Fruit fly (Drosophila melanogaster): Measurements from ENCODE around the gene Root.
A peak's percentile ranks its signal among the peaks of the same experiment; 100 is the strongest.

Gene Root

DNA sequence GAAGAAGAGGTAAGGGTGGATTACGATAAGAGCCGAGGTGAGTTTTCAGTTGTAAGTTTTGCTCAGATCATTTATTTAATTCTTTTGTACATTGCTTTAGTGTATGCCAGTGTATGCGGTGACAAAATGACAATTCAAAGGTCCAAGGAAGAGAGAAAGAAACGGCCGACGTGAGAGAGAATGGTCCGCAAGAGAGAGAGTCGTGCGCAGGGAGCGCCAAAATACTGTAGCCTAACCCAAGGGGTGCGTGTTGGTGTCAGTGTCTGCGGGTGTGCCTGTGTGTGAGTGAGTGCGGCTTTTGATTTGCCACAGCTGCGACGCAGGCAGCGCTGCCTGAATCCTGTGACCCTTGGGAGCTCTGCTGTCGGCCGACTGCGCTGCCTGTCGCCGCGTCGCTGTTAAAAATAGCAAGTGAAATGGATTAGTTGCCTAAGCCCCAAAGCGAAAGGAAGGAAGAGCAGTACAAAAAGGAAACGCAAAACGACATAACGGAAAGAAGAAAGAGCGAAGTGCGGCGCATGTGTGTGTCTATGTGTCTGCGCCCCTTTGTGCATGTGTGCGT lies 20.4 kb upstream of the Root start:
- TF ChIP-seq psq (GFP tag; optimal IDR thresholded peaks at IDR 0.05) (peak; percentile 61), woc (GFP tag; optimal IDR thresholded peaks at IDR 0.05) (no peak)

DNA sequence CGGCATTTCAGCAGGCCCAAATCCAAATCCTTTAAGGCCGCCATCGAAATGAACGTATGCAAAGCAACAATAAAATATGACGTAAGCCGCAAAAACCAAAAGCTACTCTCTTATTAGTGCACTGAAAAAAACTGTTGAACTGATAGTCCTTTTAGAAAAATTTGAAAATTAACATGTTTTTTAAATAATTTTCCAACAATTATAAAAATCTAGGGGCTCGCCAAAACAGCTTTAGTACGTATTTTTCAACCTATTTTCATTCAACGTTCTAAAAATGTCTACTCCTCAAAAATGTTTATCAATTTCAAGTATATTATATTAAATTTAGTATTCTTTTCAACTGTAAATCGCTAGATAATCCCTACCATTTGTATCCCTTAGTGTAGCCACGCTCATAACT lies 19.7 kb upstream of the Root start:
- TF ChIP-seq Abd-B (GFP tag; optimal IDR thresholded peaks at IDR 0.05) (no peak), Dif (GFP tag; optimal IDR thresholded peaks at IDR 0.05; ENCODE audit: partially characterized antibody) (no peak), foxo (GFP tag; optimal IDR thresholded peaks at IDR 0.05) (no peak), Hnf4 (GFP tag; optimal IDR thresholded peaks at IDR 0.05) (no peak), N (GFP tag; optimal IDR thresholded peaks at IDR 0.05) (no peak), CG32264 (GFP tag; optimal IDR thresholded peaks at IDR 0.05) (no peak), br (GFP tag; optimal IDR thresholded peaks at IDR 0.05) (no peak), pan (optimal IDR thresholded peaks at IDR 0.05) (no peak), rgr (GFP tag; optimal IDR thresholded peaks at IDR 0.05) (no peak), HLH106 (tag; optimal IDR thresholded peaks at IDR 0.05) (no peak), Dfd (GFP tag; optimal IDR thresholded peaks at IDR 0.05) (no peak), Myc (optimal IDR thresholded peaks at IDR 0.05) (no peak), Rel (GFP tag; optimal IDR thresholded peaks at IDR 0.05) (no peak), Rel (tag; optimal IDR thresholded peaks at IDR 0.05) (no peak), h (GFP tag; optimal IDR thresholded peaks at IDR 0.05) (no peak), OdsH (GFP tag; optimal IDR thresholded peaks at IDR 0.05) (no peak), Jra (GFP tag; optimal IDR thresholded peaks at IDR 0.05) (no peak), Vsx2 (GFP tag; optimal IDR thresholded peaks at IDR 0.05; ENCODE audit: partially characterized antibody) (no peak), Sp1 (GFP tag; optimal IDR thresholded peaks at IDR 0.05) (no peak), woc (GFP tag; optimal IDR thresholded peaks at IDR 0.05) (no peak)

DNA sequence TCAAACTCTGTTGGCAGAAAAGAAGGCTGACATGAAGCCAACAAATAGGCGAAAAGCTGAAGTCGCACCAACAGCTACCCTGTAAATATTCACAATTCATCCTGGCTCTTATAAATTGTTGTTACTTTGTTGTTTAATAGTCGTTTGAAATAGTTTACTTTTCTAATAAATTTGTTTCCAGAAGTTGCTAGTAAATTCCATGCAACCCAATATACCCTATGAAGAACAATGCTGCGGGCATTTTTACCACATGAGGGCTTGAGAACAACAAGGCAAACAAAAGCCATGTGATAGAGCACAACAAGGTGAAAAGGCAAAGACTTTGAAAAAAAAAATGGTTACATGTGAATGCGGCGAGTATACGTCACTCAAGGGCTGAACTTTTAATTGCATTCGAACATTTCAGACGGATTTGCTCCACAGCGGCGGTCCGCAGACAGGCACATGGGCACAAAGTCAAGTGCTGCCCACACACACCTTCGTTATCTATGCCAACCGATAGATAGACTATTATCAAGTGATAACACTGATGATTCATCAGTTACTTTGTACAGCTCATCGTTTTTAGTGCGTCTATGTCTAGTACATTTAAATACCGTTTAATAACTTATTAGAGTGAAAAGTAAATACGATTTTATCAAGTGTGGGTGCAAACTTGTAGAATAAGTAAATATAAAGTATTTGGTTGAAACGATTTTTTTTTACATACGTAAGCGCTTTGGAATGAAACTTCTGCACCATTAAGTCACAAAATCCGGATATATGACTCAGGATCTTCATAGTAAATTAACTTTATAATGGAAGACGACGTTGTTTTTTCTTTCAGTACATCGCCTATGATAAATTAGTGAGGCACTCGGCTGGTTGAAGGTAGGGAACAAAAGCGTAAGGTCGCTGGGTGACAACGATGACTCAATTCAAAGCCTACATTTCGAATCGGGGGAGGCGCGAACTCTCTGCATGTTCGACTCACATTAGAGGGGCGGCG lies 13.8 kb upstream of the Root start:
- peak; percentile 83 for TF ChIP-seq sv (GFP tag; optimal IDR thresholded peaks at IDR 0.05)
- no peak for TF ChIP-seq dl (GFP tag; optimal IDR thresholded peaks at IDR 0.05; ENCODE audit: insufficient read depth in 1 of 2, partially characterized antibody in 2 of 2)
- TF ChIP-seq Vsx2 (GFP tag; optimal IDR thresholded peaks at IDR 0.05; ENCODE audit: partially characterized antibody): no peak
- TF ChIP-seq Dfd (GFP tag; optimal IDR thresholded peaks at IDR 0.05): no peak
- TF ChIP-seq Sp1 (GFP tag; optimal IDR thresholded peaks at IDR 0.05): peak; percentile 49
- no peak for TF ChIP-seq Jra (GFP tag; optimal IDR thresholded peaks at IDR 0.05)
- peak; percentile 31 for TF ChIP-seq pan (optimal IDR thresholded peaks at IDR 0.05)
- no peak for TF ChIP-seq Mio (GFP tag; optimal IDR thresholded peaks at IDR 0.05)
- peak; percentile 81 for TF ChIP-seq h (GFP tag; optimal IDR thresholded peaks at IDR 0.05)
- TF ChIP-seq fru (GFP tag; optimal IDR thresholded peaks at IDR 0.05): peak; percentile 70
- no peak for TF ChIP-seq Abd-B (GFP tag; optimal IDR thresholded peaks at IDR 0.05)
- no peak for TF ChIP-seq brk (GFP tag; optimal IDR thresholded peaks at IDR 0.05)
- peak; percentile 73 for TF ChIP-seq br (GFP tag; optimal IDR thresholded peaks at IDR 0.05)
- TF ChIP-seq CG9705 (GFP tag; optimal IDR thresholded peaks at IDR 0.05): no peak
- TF ChIP-seq GATAd (GFP tag; optimal IDR thresholded peaks at IDR 0.05): no peak
- TF ChIP-seq sage (GFP tag; optimal IDR thresholded peaks at IDR 0.05): no peak
- peak; percentile 60 for TF ChIP-seq woc (GFP tag; optimal IDR thresholded peaks at IDR 0.05)
- peak; percentile 80 for TF ChIP-seq ey (GFP tag; optimal IDR thresholded peaks at IDR 0.05)
- peak; percentile 81 for TF ChIP-seq rgr (GFP tag; optimal IDR thresholded peaks at IDR 0.05)
- no peak for TF ChIP-seq lola (GFP tag; optimal IDR thresholded peaks at IDR 0.05)
- TF ChIP-seq Dif (GFP tag; optimal IDR thresholded peaks at IDR 0.05; ENCODE audit: partially characterized antibody): no peak
- TF ChIP-seq CrebA (GFP tag; optimal IDR thresholded peaks at IDR 0.05; ENCODE audit: borderline replicate concordance): no peak
- TF ChIP-seq Rel (GFP tag; optimal IDR thresholded peaks at IDR 0.05): no peak
- TF ChIP-seq Rel (tag; optimal IDR thresholded peaks at IDR 0.05): no peak
- TF ChIP-seq dsf (GFP tag; optimal IDR thresholded peaks at IDR 0.05; ENCODE audit: borderline replicate concordance): no peak
- TF ChIP-seq psq (GFP tag; optimal IDR thresholded peaks at IDR 0.05): peak; percentile 62
- no peak for TF ChIP-seq N (GFP tag; optimal IDR thresholded peaks at IDR 0.05)
- TF ChIP-seq tai (GFP tag; optimal IDR thresholded peaks at IDR 0.05): peak; percentile 26
- no peak for TF ChIP-seq Hr83 (GFP tag; optimal IDR thresholded peaks at IDR 0.05; ENCODE audit: poor library complexity, severe bottlenecking)
- no peak for TF ChIP-seq Hr78 (GFP tag; optimal IDR thresholded peaks at IDR 0.05)
- TF ChIP-seq usp (GFP tag; optimal IDR thresholded peaks at IDR 0.05): no peak
- peak; percentile 75 for TF ChIP-seq OdsH (GFP tag; optimal IDR thresholded peaks at IDR 0.05)
- TF ChIP-seq CG32264 (GFP tag; optimal IDR thresholded peaks at IDR 0.05): peak; percentile 39
- no peak for TF ChIP-seq Myc (optimal IDR thresholded peaks at IDR 0.05)
- peak; percentile 43 for TF ChIP-seq dmrt93B (GFP tag; optimal IDR thresholded peaks at IDR 0.05)
- TF ChIP-seq HLH106 (tag; optimal IDR thresholded peaks at IDR 0.05): peak; percentile 55
- peak; percentile 5 to 76 for TF ChIP-seq foxo (GFP tag; optimal IDR thresholded peaks at IDR 0.05)
- TF ChIP-seq Hnf4 (GFP tag; optimal IDR thresholded peaks at IDR 0.05): peak; percentile 5
- TF ChIP-seq jim (GFP tag; optimal IDR thresholded peaks at IDR 0.05): no peak
